Worm (Caenorhabditis elegans) whole organism, L2 larva: Measurements from ENCODE around the gene fbxa-35.

Experiments
- R02D3.7 ChIP-seq: fragments of 150-350 bp; optimal IDR thresholded peaks from 2 replicates; lab custom pipeline; 2014; ENCODE audit warnings: missing biosample characterization, missing genetic modification characterization
- ZK546.5 ChIP-seq: sonication (generic microtip); optimal IDR thresholded peaks from 2 replicates; lab custom pipeline; 2017; ENCODE audit warnings: missing biosample characterization, missing genetic modification characterization
- aly-2 ChIP-seq: fragments of 150-350 bp; optimal IDR thresholded peaks from 2 replicates; lab custom pipeline; 2014; ENCODE audit warnings: missing biosample characterization, missing genetic modification characterization
- ama-1 ChIP-seq: fragments of 150-350 bp; optimal IDR thresholded peaks from 2 replicates; lab custom pipeline; 2018; ENCODE audit warnings: inconsistent platforms
- blmp-1 ChIP-seq: sonication (generic microtip); optimal IDR thresholded peaks from 2 replicates; lab custom pipeline; 2017; ENCODE audit warnings: missing genetic modification characterization, mild to moderate bottlenecking, missing compliant biosample characterization, antibody characterized with exemption, moderate library complexity; ENCODE audit not compliant: insufficient read depth
- ceh-16 ChIP-seq: fragments of 150-350 bp; optimal IDR thresholded peaks from 2 replicates; lab custom pipeline; 2014; ENCODE audit warnings: missing biosample characterization, missing genetic modification characterization
- ceh-82 ChIP-seq: fragments of 150-350 bp; optimal IDR thresholded peaks from 2 replicates; lab custom pipeline; 2014; ENCODE audit warnings: missing biosample characterization, missing genetic modification characterization
- crh-2 ChIP-seq: sonication (generic microtip); optimal IDR thresholded peaks from 2 replicates; lab custom pipeline; 2017; ENCODE audit warnings: missing biosample characterization, missing genetic modification characterization
- elt-1 ChIP-seq: fragments of 150-350 bp; optimal IDR thresholded peaks from 2 replicates; lab custom pipeline; 2014; ENCODE audit warnings: missing biosample characterization, missing genetic modification characterization
- elt-3 ChIP-seq: sonication (generic microtip); optimal IDR thresholded peaks from 2 replicates; lab custom pipeline; 2017; ENCODE audit warnings: missing biosample characterization, missing genetic modification characterization
- fos-1 ChIP-seq: fragments of 150-350 bp; optimal IDR thresholded peaks from 2 replicates; lab custom pipeline; 2014; ENCODE audit warnings: missing biosample characterization, missing genetic modification characterization
- gmeb-1 ChIP-seq: fragments of 150-350 bp; optimal IDR thresholded peaks from 2 replicates; lab custom pipeline; 2014; ENCODE audit warnings: missing biosample characterization, missing genetic modification characterization
- lin-11 ChIP-seq: fragments of 150-350 bp; sonication (generic microtip); optimal IDR thresholded peaks from 2 replicates; lab custom pipeline; 2014; ENCODE audit warnings: missing biosample characterization, missing genetic modification characterization, inconsistent platforms, mixed read lengths
- lin-39 ChIP-seq: fragments of 150-350 bp; optimal IDR thresholded peaks from 2 replicates; lab custom pipeline; 2014; ENCODE audit warnings: missing biosample characterization, missing genetic modification reagents, missing genetic modification characterization
- lsy-2 ChIP-seq, 2 experiments: fragments of 150-350 bp in 1 of 2; sonication (generic microtip) in 1 of 2; optimal IDR thresholded peaks; 2 replicates each; lab custom pipeline; 2014 to 2017; ENCODE audit warnings: missing biosample characterization in 2 of 2, missing genetic modification characterization in 2 of 2
- mbf-1 ChIP-seq: sonication (generic microtip); optimal IDR thresholded peaks from 2 replicates; lab custom pipeline; 2017; ENCODE audit warnings: missing biosample characterization, missing genetic modification characterization
- mdl-1 ChIP-seq, 2 experiments: fragments of 150-350 bp in 1 of 2; sonication (generic microtip) in 1 of 2; optimal IDR thresholded peaks; 2 replicates each; lab custom pipeline; 2017; ENCODE audit warnings: missing biosample characterization in 2 of 2, missing genetic modification characterization in 2 of 2
- nhr-12 ChIP-seq: fragments of 150-350 bp; optimal IDR thresholded peaks from 2 replicates; lab custom pipeline; 2014; ENCODE audit warnings: missing biosample characterization, missing genetic modification characterization
- nhr-129 ChIP-seq: fragments of 150-350 bp; optimal IDR thresholded peaks from 2 replicates; lab custom pipeline; 2014; ENCODE audit warnings: missing biosample characterization, missing genetic modification characterization
- nhr-21 ChIP-seq: fragments of 150-350 bp; optimal IDR thresholded peaks from 2 replicates; lab custom pipeline; 2014; ENCODE audit warnings: missing biosample characterization, missing genetic modification characterization
- nhr-23 ChIP-seq: fragments of 150-350 bp; optimal IDR thresholded peaks from 2 replicates; lab custom pipeline; 2014; ENCODE audit warnings: missing biosample characterization, missing genetic modification reagents, missing genetic modification characterization
- peb-1 ChIP-seq: fragments of 150-350 bp; optimal IDR thresholded peaks from 2 replicates; lab custom pipeline; 2014; ENCODE audit warnings: missing biosample characterization, missing genetic modification characterization
- skn-1 ChIP-seq: sonication (generic microtip); optimal IDR thresholded peaks from 2 replicates; lab custom pipeline; 2017; ENCODE audit warnings: missing biosample characterization, missing genetic modification characterization
- sma-9 ChIP-seq, 2 experiments: fragments of 150-350 bp in 1 of 2; sonication (generic microtip) in 1 of 2; optimal IDR thresholded peaks; 2 replicates each; lab custom pipeline; 2014 to 2016; ENCODE audit warnings: missing genetic modification characterization in 2 of 2, mild to moderate bottlenecking in 1 of 2, missing biosample characterization in 1 of 2, missing compliant biosample characterization in 1 of 2, missing genetic modification reagents in 1 of 2, moderate library complexity in 1 of 2
- snpc-4 ChIP-seq: fragments of 150-350 bp; optimal IDR thresholded peaks from 2 replicates; lab custom pipeline; 2014; ENCODE audit warnings: missing biosample characterization, missing genetic modification characterization
- unc-39 ChIP-seq: fragments of 150-350 bp; optimal IDR thresholded peaks from 2 replicates; lab custom pipeline; 2014; ENCODE audit warnings: missing biosample characterization, missing genetic modification characterization
- unc-55 ChIP-seq: fragments of 150-350 bp; sonication (generic microtip); optimal IDR thresholded peaks from 3 replicates; lab custom pipeline; 2014; ENCODE audit warnings: missing biosample characterization, missing genetic modification reagents, missing genetic modification characterization
- unc-62 ChIP-seq: fragments of 150-350 bp; optimal IDR thresholded peaks from 2 replicates; lab custom pipeline; 2014; ENCODE audit warnings: missing biosample characterization, missing genetic modification reagents, missing genetic modification characterization
- zag-1 ChIP-seq: fragments of 150-350 bp; optimal IDR thresholded peaks from 2 replicates; lab custom pipeline; 2014; ENCODE audit warnings: missing biosample characterization, missing genetic modification characterization
- ztf-1 ChIP-seq: fragments of 200-800 bp; sonication (Bioruptor generic); conservative IDR thresholded peaks from 2 replicates; pipeline ENCODE4 v1.3.6; 2022; ENCODE audit warnings: missing genetic modification characterization, missing compliant biosample characterization
- ztf-11 ChIP-seq: sonication (generic microtip); optimal IDR thresholded peaks from 2 replicates; lab custom pipeline; 2017; ENCODE audit warnings: missing biosample characterization, missing genetic modification characterization
- ztf-4 ChIP-seq: fragments of 150-350 bp; optimal IDR thresholded peaks from 2 replicates; lab custom pipeline; 2014; ENCODE audit warnings: missing biosample characterization, missing genetic modification characterization

Gene fbxa-35

ce11 chrIII:1307333-1307732 is 11.9 kb downstream of the fbxa-35 start:
- TF ChIP-seq nhr-12 (tag; lab: Kevin White, UChicago): no peak
- TF ChIP-seq nhr-21 (tag; lab: Kevin White, UChicago): no peak
- TF ChIP-seq ZK546.5: no peak
- no peak for TF ChIP-seq unc-55 (GFP tag; lab: Kevin White, UChicago)
- no peak for TF ChIP-seq crh-2
- TF ChIP-seq peb-1 (tag; lab: Kevin White, UChicago): no peak
- TF ChIP-seq nhr-23 (tag; lab: Kevin White, UChicago): no peak
- TF ChIP-seq, all 48 proteins: peak for 0

DNA sequence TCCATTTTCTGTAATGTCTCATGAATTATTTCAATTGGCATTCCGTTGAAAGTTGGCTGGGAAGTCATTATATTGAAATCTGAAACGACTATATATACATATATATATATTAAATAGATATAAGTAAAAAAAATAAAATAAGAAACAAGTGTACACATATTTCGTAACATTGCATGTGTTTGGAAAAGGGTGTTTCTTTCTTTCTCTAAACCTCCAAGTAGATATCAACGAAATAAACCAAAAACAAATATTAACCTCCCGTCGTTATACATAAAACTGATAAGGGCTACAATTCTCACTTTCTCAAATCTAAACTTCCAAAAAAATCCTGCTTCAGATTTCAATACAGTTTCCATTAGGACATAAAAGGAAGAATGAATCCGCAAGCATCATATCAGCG is 12.7 kb downstream of the fbxa-35 start, which contains the start of gene fbxa-79:
TSS of gene fbxa-79 (minus strand) at position 86 of the 400 bp plus-strand sequence.
- TF ChIP-seq nhr-21 (tag; lab: Kevin White, UChicago): no peak
- peak; percentile 66 for TF ChIP-seq fos-1 (tag; lab: Kevin White, UChicago)
- TF ChIP-seq ama-1 (lab: Kevin White, UChicago): no peak
- peak; percentile 80 for TF ChIP-seq nhr-129
- TF ChIP-seq sma-9 (GFP tag; optimal IDR thresholded peaks at IDR 0.05; lab: Kevin White, UChicago): peak; percentile 13
- TF ChIP-seq sma-9 (tag; optimal IDR thresholded peaks at IDR 0.05; lab: Kevin White, UChicago): no peak
- peak; percentile 13 for TF ChIP-seq unc-55 (GFP tag; lab: Kevin White, UChicago)
- TF ChIP-seq, all 48 proteins: peak for 4

- TF ChIP-seq crh-2 (no peak), ztf-4 (tag; lab: Kevin White, UChicago) (no peak), elt-1 (tag; lab: Kevin White, UChicago) (no peak), snpc-4 (tag; lab: Kevin White, UChicago) (no peak), lsy-2 (tag; optimal IDR thresholded peaks at IDR 0.05; lab: Kevin White, UChicago) (no peak), elt-3 (tag; lab: Kevin White, UChicago) (no peak), ceh-16 (tag; lab: Kevin White, UChicago) (no peak), zag-1 (tag; lab: Kevin White, UChicago) (no peak), ama-1 (lab: Kevin White, UChicago) (no peak), ztf-11 (tag; lab: Kevin White, UChicago) (no peak), mdl-1 (tag; optimal IDR thresholded peaks at IDR 0.05; lab: Kevin White, UChicago) (no peak), mbf-1 (tag; lab: Kevin White, UChicago) (no peak), skn-1 (no peak)
Measured at ce11 chrIII:1308887-1309286, 13.4 kb downstream of the fbxa-35 start, which contains the start of gene Y82E9BL.12. Y82E9BL.12 (plus strand) TSS chrIII:1309187.

DNA sequence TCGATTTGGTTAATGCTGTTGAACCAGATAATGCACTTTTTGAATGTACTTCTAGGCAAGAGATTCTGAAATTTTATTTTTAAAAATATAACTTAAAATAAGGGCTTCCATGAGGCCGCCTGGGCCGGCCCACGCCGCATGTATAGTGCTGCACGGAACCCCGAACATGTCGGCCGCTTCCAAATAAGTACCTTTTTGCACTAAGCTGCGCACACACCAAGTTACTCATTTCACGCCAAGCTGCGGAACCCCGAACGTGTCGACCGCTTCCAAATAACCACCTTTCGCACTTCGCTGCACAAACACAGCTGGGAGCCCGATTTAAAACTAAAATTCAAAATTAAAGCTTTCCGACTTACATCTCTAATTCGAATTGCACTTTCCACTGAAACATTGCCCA is 15.9 kb downstream of the fbxa-35 start:
- TF ChIP-seq aly-2 (no peak), nhr-12 (tag; lab: Kevin White, UChicago) (no peak), unc-62 (no peak), nhr-129 (no peak), ama-1 (lab: Kevin White, UChicago) (no peak), unc-39 (tag; lab: Kevin White, UChicago) (no peak), ceh-82 (no peak), ztf-1 (GFP tag; lab: Robert Waterston, UW) (no peak), snpc-4 (tag; lab: Kevin White, UChicago) (no peak), ceh-16 (tag; lab: Kevin White, UChicago) (no peak), elt-3 (tag; lab: Kevin White, UChicago) (no peak), nhr-23 (tag; lab: Kevin White, UChicago) (no peak)

- no peak for TF ChIP-seq R02D3.7
- no peak for TF ChIP-seq gmeb-1 (tag; lab: Kevin White, UChicago)
Measured at ce11 chrIII:1314283-1314682, 18.8 kb downstream of the fbxa-35 start.

- TF ChIP-seq R02D3.7 (no peak), ztf-4 (tag; lab: Kevin White, UChicago) (no peak), lin-11 (tag; lab: Kevin White, UChicago) (no peak), blmp-1 (tag; lab: Kevin White, UChicago) (no peak), fos-1 (tag; lab: Kevin White, UChicago) (peak; percentile 78), lin-39 (tag; lab: Kevin White, UChicago) (no peak), gmeb-1 (tag; lab: Kevin White, UChicago) (no peak)
- TF ChIP-seq, all 48 proteins: peak for 1
Measured at ce11 chrIII:1315038-1315437, 19.6 kb downstream of the fbxa-35 start, which contains the start of the genes fbxa-80 and fbxa-19. fbxa-80 (minus strand) TSS chrIII:1315210. fbxa-19 (plus strand) TSS chrIII:1315401.
